Fruit fly (Drosophila melanogaster) whole organism, embryonic: Measurements from ENCODE around the gene CG7656.
A peak's percentile ranks its signal among the peaks of the same experiment; 100 is the strongest.

ENCODE experiments used
- CG10147 ChIP-seq: fragments of 200-800 bp; sonication (Bioruptor generic); optimal IDR thresholded peaks from 2 replicates; lab custom pipeline; 2019; ENCODE audit warnings: missing biosample characterization, mild to moderate bottlenecking, missing genetic modification characterization, moderate library complexity
- CG10321 ChIP-seq: fragments of 200-800 bp; sonication (Bioruptor generic); IDR thresholded peaks from 2 replicates; pipeline ENCODE4 v1.3.6; 2022; ENCODE audit warnings: missing biosample characterization, missing genetic modification characterization
- CG12659 ChIP-seq: fragments of 200-800 bp; sonication (Bioruptor generic); optimal IDR thresholded peaks from 3 replicates; lab custom pipeline; 2017; ENCODE audit warnings: mild to moderate bottlenecking, missing biosample characterization, missing genetic modification reagents, missing genetic modification characterization
- CG13296 ChIP-seq: fragments of 200-800 bp; sonication (Bioruptor generic); optimal IDR thresholded peaks from 3 replicates; lab custom pipeline; 2018; ENCODE audit warnings: missing biosample characterization, mild to moderate bottlenecking, missing genetic modification characterization
- CG18011 ChIP-seq: fragments of 200-800 bp; sonication (Bioruptor generic); optimal IDR thresholded peaks from 2 replicates; lab custom pipeline; 2017; ENCODE audit warnings: missing biosample characterization, missing genetic modification characterization, mild to moderate bottlenecking, moderate library complexity, missing genotype
- CG1832 ChIP-seq: fragments of 200-800 bp; sonication (Bioruptor generic); optimal IDR thresholded peaks from 2 replicates; lab custom pipeline; 2017; ENCODE audit warnings: missing biosample characterization, mild to moderate bottlenecking, missing genetic modification characterization, inconsistent platforms
- CG2199 ChIP-seq: fragments of 200-800 bp; sonication (Bioruptor generic); IDR thresholded peaks from 3 replicates; pipeline ENCODE4 v1.3.6; 2022; ENCODE audit warnings: missing biosample characterization, missing genetic modification characterization
- CG32532 ChIP-seq: fragments of 200-800 bp; sonication (Bioruptor generic); IDR thresholded peaks from 2 replicates; pipeline ENCODE4 v1.3.6; 2022; ENCODE audit warnings: missing biosample characterization, missing genetic modification characterization
- CG32767 ChIP-seq: fragments of 200-800 bp; sonication (Bioruptor generic); IDR thresholded peaks from 2 replicates; pipeline ENCODE4 v1.3.6; 2022; ENCODE audit warnings: missing biosample characterization, missing genetic modification characterization
- CG33557 ChIP-seq: fragments of 200-800 bp; sonication (Bioruptor generic); optimal IDR thresholded peaks from 2 replicates; lab custom pipeline; 2019; ENCODE audit warnings: missing biosample characterization, mild to moderate bottlenecking, missing genetic modification characterization, moderate library complexity
- CG3847 ChIP-seq: fragments of 200-800 bp; sonication (Bioruptor generic); IDR thresholded peaks from 2 replicates; pipeline ENCODE4 v1.3.6; 2022; ENCODE audit warnings: missing biosample characterization, missing genetic modification characterization
- CG42726 ChIP-seq: fragments of 200-800 bp; sonication (Bioruptor generic); IDR thresholded peaks from 2 replicates; pipeline ENCODE4 v1.3.6; 2022; ENCODE audit warnings: missing biosample characterization, missing genetic modification characterization; ENCODE audit not compliant: partially characterized antibody
- CG7556 ChIP-seq: fragments of 200-800 bp; sonication (Bioruptor generic); optimal IDR thresholded peaks from 2 replicates; lab custom pipeline; 2017; ENCODE audit warnings: missing biosample characterization, mild to moderate bottlenecking, missing genetic modification characterization
- CG7786 ChIP-seq: fragments of 200-800 bp; sonication (Bioruptor generic); optimal IDR thresholded peaks from 2 replicates; lab custom pipeline; 2016; ENCODE audit warnings: missing biosample characterization, missing genetic modification characterization
- CG9797 ChIP-seq: fragments of 200-800 bp; sonication (Bioruptor generic); optimal IDR thresholded peaks from 3 replicates; lab custom pipeline; 2018; ENCODE audit warnings: missing biosample characterization, mild to moderate bottlenecking, missing genetic modification characterization
- CTCF ChIP-seq: fragments of 200-800 bp; sonication (Bioruptor generic); optimal IDR thresholded peaks from 2 replicates; lab custom pipeline; 2017; ENCODE audit warnings: missing biosample characterization, mild to moderate bottlenecking, missing genetic modification characterization, moderate library complexity
- Camta ChIP-seq: fragments of 200-800 bp; sonication (Bioruptor generic); optimal IDR thresholded peaks from 2 replicates; lab custom pipeline; 2016; ENCODE audit warnings: missing biosample characterization, missing genetic modification characterization
- Drgx ChIP-seq: fragments of 200-800 bp; sonication (Bioruptor generic); IDR thresholded peaks from 2 replicates; pipeline ENCODE4 v1.3.6; 2022; ENCODE audit warnings: missing biosample characterization, missing genetic modification characterization
- Jarid2 ChIP-seq: fragments of 200-800 bp; sonication (Bioruptor generic); optimal IDR thresholded peaks from 3 replicates; lab custom pipeline; 2017; ENCODE audit warnings: mild to moderate bottlenecking, missing biosample characterization, missing genetic modification reagents, missing genetic modification characterization
- Ravus ChIP-seq: fragments of 200-800 bp; sonication (Bioruptor generic); IDR thresholded peaks from 2 replicates; pipeline ENCODE4 v1.3.6; 2022; ENCODE audit warnings: missing biosample characterization, missing genetic modification characterization
- Rx ChIP-seq: fragments of 200-800 bp; sonication (Bioruptor generic); IDR thresholded peaks from 2 replicates; pipeline ENCODE4 v1.3.6; 2022; ENCODE audit warnings: missing biosample characterization, missing genetic modification characterization
- Side ChIP-seq: fragments of 200-800 bp; sonication (Bioruptor generic); optimal IDR thresholded peaks from 2 replicates; lab custom pipeline; 2016; ENCODE audit warnings: missing biosample characterization, missing genetic modification characterization
- Spps ChIP-seq: fragments of 200-800 bp; sonication (Bioruptor generic); optimal IDR thresholded peaks from 2 replicates; lab custom pipeline; 2018; ENCODE audit warnings: missing biosample characterization, mild to moderate bottlenecking, missing genetic modification characterization
- YL-1 ChIP-seq: fragments of 200-800 bp; sonication (Bioruptor generic); optimal IDR thresholded peaks from 3 replicates; lab custom pipeline; 2017; ENCODE audit warnings: missing biosample characterization, mild to moderate bottlenecking, missing genetic modification characterization
- ap ChIP-seq: fragments of 200-800 bp; sonication (Bioruptor generic); IDR thresholded peaks from 2 replicates; pipeline ENCODE4 v1.3.6; 2022; ENCODE audit warnings: missing biosample characterization, missing genetic modification characterization
- bigmax ChIP-seq: fragments of 200-800 bp; sonication (Bioruptor generic); optimal IDR thresholded peaks from 2 replicates; lab custom pipeline; 2018; ENCODE audit warnings: missing biosample characterization, mild to moderate bottlenecking, missing genetic modification characterization
- bsh ChIP-seq, 2 experiments: fragments of 200-800 bp; sonication (Bioruptor generic); optimal IDR thresholded peaks; 2 replicates each; lab custom pipeline; 2017 to 2018; ENCODE audit warnings: mild to moderate bottlenecking in 2 of 2, missing biosample characterization in 2 of 2, missing genetic modification characterization in 2 of 2, moderate library complexity in 1 of 2
- chif ChIP-seq, 2 experiments: fragments of 200-800 bp; sonication (Bioruptor generic); optimal IDR thresholded peaks; 3 replicates each; lab custom pipeline; 2016; ENCODE audit warnings: missing biosample characterization in 2 of 2, missing genetic modification characterization in 2 of 2
- chinmo ChIP-seq: fragments of 200-800 bp; sonication (Bioruptor generic); IDR thresholded peaks from 4 replicates; pipeline ENCODE4 v1.3.6; 2022; ENCODE audit warnings: missing biosample characterization, missing genetic modification characterization; ENCODE audit not compliant: partially characterized antibody
- ci ChIP-seq: fragments of 200-800 bp; sonication (Bioruptor generic); IDR thresholded peaks from 3 replicates; pipeline ENCODE4 v1.3.6; 2022; ENCODE audit warnings: missing biosample characterization, missing genetic modification characterization
- da ChIP-seq: fragments of 200-800 bp; sonication (Bioruptor generic); optimal IDR thresholded peaks from 2 replicates; lab custom pipeline; 2016; ENCODE audit warnings: missing biosample characterization, missing genetic modification characterization
- emc ChIP-seq: fragments of 200-800 bp; sonication (Bioruptor generic); optimal IDR thresholded peaks from 2 replicates; lab custom pipeline; 2016; ENCODE audit warnings: missing biosample characterization, missing genetic modification characterization
- esg ChIP-seq: fragments of 200-800 bp; sonication (Bioruptor generic); conservative IDR thresholded peaks from 2 replicates; pipeline ENCODE4 v1.3.6; 2022; ENCODE audit warnings: missing biosample characterization, missing genetic modification characterization
- ewg ChIP-seq: fragments of 200-800 bp; sonication (Bioruptor generic); optimal IDR thresholded peaks from 3 replicates; lab custom pipeline; 2017; ENCODE audit warnings: mild to moderate bottlenecking, missing biosample characterization, missing genetic modification reagents, missing genetic modification characterization
- fd3F ChIP-seq: fragments of 200-800 bp; sonication (Bioruptor generic); optimal IDR thresholded peaks from 2 replicates; lab custom pipeline; 2018; ENCODE audit warnings: missing biosample characterization, mild to moderate bottlenecking, missing genetic modification characterization, moderate library complexity
- fu2 ChIP-seq: fragments of 200-800 bp; sonication (Bioruptor generic); optimal IDR thresholded peaks from 2 replicates; lab custom pipeline; 2016; ENCODE audit warnings: missing biosample characterization, missing genetic modification characterization
- h ChIP-seq: fragments of >200 bp; optimal IDR thresholded peaks from 2 replicates; lab custom pipeline; 2017
- ham ChIP-seq: fragments of 200-800 bp; sonication (Bioruptor generic); IDR thresholded peaks from 2 replicates; pipeline ENCODE4 v1.3.6; 2022; ENCODE audit warnings: missing biosample characterization, missing genetic modification characterization
- inv ChIP-seq: fragments of 200-800 bp; sonication (Bioruptor generic); IDR thresholded peaks from 2 replicates; pipeline ENCODE4 v1.3.6; 2022; ENCODE audit warnings: missing biosample characterization, missing genetic modification characterization; ENCODE audit not compliant: partially characterized antibody
- jigr1 ChIP-seq: fragments of 200-800 bp; sonication (Bioruptor generic); IDR thresholded peaks from 3 replicates; pipeline ENCODE4 v1.3.6; 2022; ENCODE audit warnings: missing biosample characterization, missing genetic modification characterization
- knrl ChIP-seq: fragments of 200-800 bp; sonication (Bioruptor generic); IDR thresholded peaks from 3 replicates; pipeline ENCODE4 v1.3.6; 2022; ENCODE audit warnings: missing biosample characterization, missing genetic modification characterization; ENCODE audit not compliant: partially characterized antibody
- nmo ChIP-seq: fragments of 200-800 bp; sonication (Bioruptor generic); optimal IDR thresholded peaks from 2 replicates; lab custom pipeline; 2018; ENCODE audit warnings: missing biosample characterization, mild to moderate bottlenecking, missing genetic modification characterization, moderate library complexity
- org-1 ChIP-seq: fragments of 200-800 bp; sonication (Bioruptor generic); optimal IDR thresholded peaks from 2 replicates; lab custom pipeline; 2017; ENCODE audit warnings: missing biosample characterization, missing genetic modification characterization
- run ChIP-seq: fragments of 200-800 bp; sonication (Bioruptor generic); optimal IDR thresholded peaks from 3 replicates; lab custom pipeline; 2018; ENCODE audit warnings: missing biosample characterization, mild to moderate bottlenecking, missing genetic modification characterization
- sens-2 ChIP-seq: fragments of 200-800 bp; sonication (Bioruptor generic); IDR thresholded peaks from 2 replicates; pipeline ENCODE4 v1.3.6; 2022; ENCODE audit warnings: missing biosample characterization, missing genetic modification characterization
- sima ChIP-seq: fragments of 200-800 bp; sonication (Bioruptor generic); optimal IDR thresholded peaks from 2 replicates; lab custom pipeline; 2016; ENCODE audit warnings: missing biosample characterization, missing genetic modification characterization
- tgo ChIP-seq: fragments of 200-800 bp; sonication (Bioruptor generic); IDR thresholded peaks from 3 replicates; pipeline ENCODE4 v1.3.6; 2022; ENCODE audit warnings: missing biosample characterization, missing genetic modification characterization
- toy ChIP-seq: fragments of 200-800 bp; sonication (Bioruptor generic); IDR thresholded peaks from 2 replicates; pipeline ENCODE4 v1.3.6; 2022; ENCODE audit warnings: missing biosample characterization, missing genetic modification characterization
- z ChIP-seq: fragments of 200-800 bp; sonication (Bioruptor generic); IDR thresholded peaks from 3 replicates; pipeline ENCODE4 v1.3.6; 2022; ENCODE audit warnings: missing biosample characterization, missing genetic modification characterization
- zen2 ChIP-seq: fragments of 200-800 bp; sonication (Bioruptor generic); IDR thresholded peaks from 3 replicates; pipeline ENCODE4 v1.3.6; 2022; ENCODE audit warnings: missing biosample characterization, missing genetic modification characterization; ENCODE audit not compliant: partially characterized antibody

Gene CG7656

DNA sequence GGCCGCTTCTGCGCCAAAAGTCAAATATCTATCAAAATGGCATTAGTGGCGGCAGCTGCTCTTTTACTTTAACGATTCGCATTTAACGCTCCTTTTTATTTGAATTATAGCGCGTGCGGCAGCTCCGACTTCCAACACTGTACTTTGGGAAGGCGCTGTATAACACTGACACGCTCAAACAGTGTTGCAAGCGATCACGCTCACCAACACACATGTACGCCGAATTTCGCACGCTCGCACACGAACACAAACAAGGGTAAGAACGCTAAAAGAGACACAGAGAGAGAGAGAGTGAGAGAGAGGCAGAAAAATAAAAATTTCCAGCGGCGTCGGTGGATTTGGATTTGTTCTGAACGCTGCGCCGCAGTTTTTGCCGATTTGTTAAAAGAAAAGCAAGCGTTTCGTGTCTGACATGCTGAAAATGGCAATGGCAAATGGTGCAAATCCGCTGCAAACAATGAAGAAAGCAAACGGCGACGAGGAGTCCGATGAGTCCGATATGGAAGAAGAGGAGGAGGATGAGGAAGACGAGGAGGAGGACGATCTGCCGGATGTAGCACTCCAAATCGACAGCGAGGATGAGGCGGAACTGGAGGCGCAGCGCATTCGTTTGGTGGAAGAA, 31.8 kb upstream of the CG7656 start, which contains the start of gene Phs (continued):
- TF ChIP-seq CG32532 (GFP tag; lab: Robert Waterston, UW) (peak; percentile 81), tgo (GFP tag; lab: Robert Waterston, UW) (peak; percentile 65), sens-2 (GFP tag; lab: Robert Waterston, UW) (peak; percentile 63), z (peak; percentile 42; the same call in 1 of the 3 replicates), CG13296 (GFP tag; lab: Kevin White, UChicago) (peak; percentile 53), Drgx (GFP tag; lab: Robert Waterston, UW) (peak; percentile 59), fd3F (GFP tag; lab: Kevin White, UChicago) (peak; percentile 44), org-1 (GFP tag; lab: Kevin White, UChicago) (peak; percentile 70), Rx (GFP tag; lab: Robert Waterston, UW) (peak; percentile 84), ham (GFP tag; lab: Robert Waterston, UW) (no peak), Side (GFP tag; lab: Kevin White, UChicago) (peak; percentile 90), toy (no peak; the same call in 1 of the 2 replicates), CG7786 (GFP tag; lab: Kevin White, UChicago) (peak; percentile 93), da (GFP tag; lab: Kevin White, UChicago) (peak; percentile 66), ap (GFP tag; lab: Robert Waterston, UW) (peak; percentile 68), ewg (peak; percentile 82), esg (GFP tag; lab: Robert Waterston, UW) (no peak), CG1832 (GFP tag; lab: Kevin White, UChicago) (no peak), CG42726 (GFP tag; lab: Robert Waterston, UW) (no peak), CG9797 (GFP tag; lab: Kevin White, UChicago) (peak; percentile 52), chif (GFP tag; optimal IDR thresholded peaks at IDR 0.05; lab: Kevin White, UChicago) (peak; percentile 72 to 87), Spps (no peak), bigmax (GFP tag; lab: Kevin White, UChicago) (peak; percentile 59), h (lab: Kevin White, UChicago) (no peak), jigr1 (no peak), CG2199 (GFP tag; lab: Robert Waterston, UW) (peak; percentile 71; the same call in 1 of the 3 replicates), sima (GFP tag; lab: Kevin White, UChicago) (peak; percentile 21), CG3847 (GFP tag; lab: Robert Waterston, UW) (peak; percentile 94), CG12659 (peak; percentile 83), zen2 (GFP tag; lab: Robert Waterston, UW) (no peak), CG18011 (GFP tag; lab: Kevin White, UChicago) (peak; percentile 56), CG33557 (GFP tag; lab: Kevin White, UChicago) (peak; percentile 44), ci (GFP tag; lab: Robert Waterston, UW) (peak; percentile 87), Jarid2 (peak; percentile 62), CG10147 (GFP tag; lab: Kevin White, UChicago) (no peak), fu2 (GFP tag; lab: Kevin White, UChicago) (peak; percentile 84), bsh (GFP tag; optimal IDR thresholded peaks at IDR 0.05; lab: Kevin White, UChicago) (peak; percentile 26 to 66), run (no peak), inv (GFP tag; lab: Robert Waterston, UW) (0 out of 2 replicates have a peak, but pooled peaks have one; percentile 13), CTCF (GFP tag; lab: Kevin White, UChicago) (peak; percentile 11), nmo (GFP tag; lab: Kevin White, UChicago) (peak; percentile 36), YL-1 (peak; percentile 77), emc (GFP tag; lab: Kevin White, UChicago) (peak; percentile 56), CG10321 (0 out of 2 replicates have a peak, but pooled peaks have one; percentile 34), CG7556 (GFP tag; lab: Kevin White, UChicago) (peak; percentile 69), chinmo (peak; percentile 82; the same call in 1 of the 4 replicates), CG32767 (GFP tag; lab: Robert Waterston, UW) (no peak), Camta (GFP tag; lab: Kevin White, UChicago) (peak; percentile 78), Ravus (no peak), knrl (GFP tag; lab: Robert Waterston, UW) (peak; percentile 37; the same call in 1 of the 3 replicates)
